Worm (Caenorhabditis elegans) whole organism, L2 larva: ENCODE results near the gene grp-1.

Source experiments
- C34F6.9 ChIP-seq: fragments of 150-350 bp; optimal IDR thresholded peaks from 2 replicates; lab custom pipeline; 2014; ENCODE audit warnings: missing biosample characterization, missing genetic modification characterization
- F13H6.1 ChIP-seq: sonication (generic microtip); optimal IDR thresholded peaks from 2 replicates; lab custom pipeline; 2016; ENCODE audit warnings: missing genetic modification characterization, missing compliant biosample characterization
- Y55F3AM.14 ChIP-seq: fragments of 200-800 bp; sonication (Bioruptor generic); optimal IDR thresholded peaks from 2 replicates; lab custom pipeline; 2018; ENCODE audit warnings: mild to moderate bottlenecking, missing genetic modification characterization, missing compliant biosample characterization
- ZK546.5 ChIP-seq: sonication (generic microtip); optimal IDR thresholded peaks from 2 replicates; lab custom pipeline; 2017; ENCODE audit warnings: missing biosample characterization, missing genetic modification characterization
- alr-1 ChIP-seq: fragments of 150-350 bp; optimal IDR thresholded peaks from 2 replicates; lab custom pipeline; 2014; ENCODE audit warnings: missing biosample characterization, missing genetic modification characterization
- aly-2 ChIP-seq: fragments of 150-350 bp; optimal IDR thresholded peaks from 2 replicates; lab custom pipeline; 2014; ENCODE audit warnings: missing biosample characterization, missing genetic modification characterization
- blmp-1 ChIP-seq: sonication (generic microtip); optimal IDR thresholded peaks from 2 replicates; lab custom pipeline; 2017; ENCODE audit warnings: missing genetic modification characterization, mild to moderate bottlenecking, missing compliant biosample characterization, antibody characterized with exemption, moderate library complexity; ENCODE audit not compliant: insufficient read depth
- ceh-16 ChIP-seq: fragments of 150-350 bp; optimal IDR thresholded peaks from 2 replicates; lab custom pipeline; 2014; ENCODE audit warnings: missing biosample characterization, missing genetic modification characterization
- ceh-82 ChIP-seq: fragments of 150-350 bp; optimal IDR thresholded peaks from 2 replicates; lab custom pipeline; 2014; ENCODE audit warnings: missing biosample characterization, missing genetic modification characterization
- crh-2 ChIP-seq: sonication (generic microtip); optimal IDR thresholded peaks from 2 replicates; lab custom pipeline; 2017; ENCODE audit warnings: missing biosample characterization, missing genetic modification characterization
- egl-27 ChIP-seq: sonication (generic microtip); optimal IDR thresholded peaks from 3 replicates; lab custom pipeline; 2017; ENCODE audit warnings: missing biosample characterization, missing genetic modification reagents, missing genetic modification characterization
- elt-1 ChIP-seq: fragments of 150-350 bp; optimal IDR thresholded peaks from 2 replicates; lab custom pipeline; 2014; ENCODE audit warnings: missing biosample characterization, missing genetic modification characterization
- elt-3 ChIP-seq: sonication (generic microtip); optimal IDR thresholded peaks from 2 replicates; lab custom pipeline; 2017; ENCODE audit warnings: missing biosample characterization, missing genetic modification characterization
- fos-1 ChIP-seq: fragments of 150-350 bp; optimal IDR thresholded peaks from 2 replicates; lab custom pipeline; 2014; ENCODE audit warnings: missing biosample characterization, missing genetic modification characterization
- gmeb-1 ChIP-seq: fragments of 150-350 bp; optimal IDR thresholded peaks from 2 replicates; lab custom pipeline; 2014; ENCODE audit warnings: missing biosample characterization, missing genetic modification characterization
- lin-11 ChIP-seq: fragments of 150-350 bp; sonication (generic microtip); optimal IDR thresholded peaks from 2 replicates; lab custom pipeline; 2014; ENCODE audit warnings: missing biosample characterization, missing genetic modification characterization, inconsistent platforms, mixed read lengths
- lin-13 ChIP-seq: fragments of 150-350 bp; optimal IDR thresholded peaks from 2 replicates; lab custom pipeline; 2014; ENCODE audit warnings: missing biosample characterization, missing genetic modification reagents, missing genetic modification characterization
- lsy-2 ChIP-seq, 2 experiments: fragments of 150-350 bp in 1 of 2; sonication (generic microtip) in 1 of 2; optimal IDR thresholded peaks; 2 replicates each; lab custom pipeline; 2014 to 2017; ENCODE audit warnings: missing biosample characterization in 2 of 2, missing genetic modification characterization in 2 of 2
- mdl-1 ChIP-seq, 2 experiments: fragments of 150-350 bp in 1 of 2; sonication (generic microtip) in 1 of 2; optimal IDR thresholded peaks; 2 replicates each; lab custom pipeline; 2017; ENCODE audit warnings: missing biosample characterization in 2 of 2, missing genetic modification characterization in 2 of 2
- nhr-10 ChIP-seq: sonication (generic microtip); optimal IDR thresholded peaks from 2 replicates; lab custom pipeline; 2017; ENCODE audit warnings: missing biosample characterization, missing genetic modification characterization
- nhr-129 ChIP-seq: fragments of 150-350 bp; optimal IDR thresholded peaks from 2 replicates; lab custom pipeline; 2014; ENCODE audit warnings: missing biosample characterization, missing genetic modification characterization
- nhr-21 ChIP-seq: fragments of 150-350 bp; optimal IDR thresholded peaks from 2 replicates; lab custom pipeline; 2014; ENCODE audit warnings: missing biosample characterization, missing genetic modification characterization
- nhr-23 ChIP-seq: fragments of 150-350 bp; optimal IDR thresholded peaks from 2 replicates; lab custom pipeline; 2014; ENCODE audit warnings: missing biosample characterization, missing genetic modification reagents, missing genetic modification characterization
- nhr-237 ChIP-seq: fragments of 150-350 bp; optimal IDR thresholded peaks from 2 replicates; lab custom pipeline; 2014; ENCODE audit warnings: missing biosample characterization, missing genetic modification characterization
- nhr-25 ChIP-seq: fragments of 150-350 bp; sonication (generic microtip); optimal IDR thresholded peaks from 3 replicates; lab custom pipeline; 2014; ENCODE audit warnings: missing biosample characterization, missing genetic modification characterization
- nhr-6 ChIP-seq: fragments of 150-350 bp; optimal IDR thresholded peaks from 2 replicates; lab custom pipeline; 2014; ENCODE audit warnings: missing biosample characterization, missing genetic modification characterization
- sem-4 ChIP-seq: fragments of 150-350 bp; optimal IDR thresholded peaks from 2 replicates; lab custom pipeline; 2014; ENCODE audit warnings: missing biosample characterization, missing genetic modification reagents, missing genetic modification characterization
- sma-3 ChIP-seq: sonication (generic microtip); optimal IDR thresholded peaks from 2 replicates; lab custom pipeline; 2016; ENCODE audit warnings: missing genetic modification reagents, missing genetic modification characterization, missing compliant biosample characterization
- sma-9 ChIP-seq, 2 experiments: fragments of 150-350 bp in 1 of 2; sonication (generic microtip) in 1 of 2; optimal IDR thresholded peaks; 2 replicates each; lab custom pipeline; 2014 to 2016; ENCODE audit warnings: missing genetic modification characterization in 2 of 2, mild to moderate bottlenecking in 1 of 2, missing biosample characterization in 1 of 2, missing compliant biosample characterization in 1 of 2, missing genetic modification reagents in 1 of 2, moderate library complexity in 1 of 2
- snpc-4 ChIP-seq: fragments of 150-350 bp; optimal IDR thresholded peaks from 2 replicates; lab custom pipeline; 2014; ENCODE audit warnings: missing biosample characterization, missing genetic modification characterization
- unc-39 ChIP-seq: fragments of 150-350 bp; optimal IDR thresholded peaks from 2 replicates; lab custom pipeline; 2014; ENCODE audit warnings: missing biosample characterization, missing genetic modification characterization
- unc-55 ChIP-seq: fragments of 150-350 bp; sonication (generic microtip); optimal IDR thresholded peaks from 3 replicates; lab custom pipeline; 2014; ENCODE audit warnings: missing biosample characterization, missing genetic modification reagents, missing genetic modification characterization
- unc-62 ChIP-seq: fragments of 150-350 bp; optimal IDR thresholded peaks from 2 replicates; lab custom pipeline; 2014; ENCODE audit warnings: missing biosample characterization, missing genetic modification reagents, missing genetic modification characterization
- zag-1 ChIP-seq: fragments of 150-350 bp; optimal IDR thresholded peaks from 2 replicates; lab custom pipeline; 2014; ENCODE audit warnings: missing biosample characterization, missing genetic modification characterization
- ztf-11 ChIP-seq: sonication (generic microtip); optimal IDR thresholded peaks from 2 replicates; lab custom pipeline; 2017; ENCODE audit warnings: missing biosample characterization, missing genetic modification characterization
- ztf-4 ChIP-seq: fragments of 150-350 bp; optimal IDR thresholded peaks from 2 replicates; lab custom pipeline; 2014; ENCODE audit warnings: missing biosample characterization, missing genetic modification characterization

grp-1 gene

ce11 chrIII:8105771-8106170, 20.3 kb downstream of the grp-1 start:
- TF ChIP-seq nhr-21 (tag; lab: Kevin White, UChicago) (peak; percentile 3), nhr-10 (tag; lab: Kevin White, UChicago) (no peak)

ce11 chrIII:8106476-8106875, 21.0 kb downstream of the grp-1 start:
- TF ChIP-seq lsy-2 (tag; optimal IDR thresholded peaks at IDR 0.05; lab: Kevin White, UChicago), result peak; percentile 36 to 57
- TF ChIP-seq F13H6.1 (tag; lab: Kevin White, UChicago), result peak; percentile 28
- TF ChIP-seq crh-2, result no peak
- peak; percentile 57 for TF ChIP-seq sma-9 (GFP tag; optimal IDR thresholded peaks at IDR 0.05; lab: Kevin White, UChicago)
- no peak for TF ChIP-seq sma-9 (tag; optimal IDR thresholded peaks at IDR 0.05; lab: Kevin White, UChicago)
- no peak for TF ChIP-seq aly-2 (tag; lab: Kevin White, UChicago)
- TF ChIP-seq fos-1 (tag; lab: Kevin White, UChicago), result peak; percentile 10
- peak; percentile 20 for TF ChIP-seq zag-1 (tag; lab: Kevin White, UChicago)
- no peak for TF ChIP-seq ceh-16 (tag; lab: Kevin White, UChicago)
- no peak for TF ChIP-seq nhr-6 (tag; lab: Kevin White, UChicago)
- peak; percentile 75 for TF ChIP-seq nhr-129 (tag; lab: Kevin White, UChicago)
- TF ChIP-seq ztf-11, result no peak
- TF ChIP-seq C34F6.9 (tag; lab: Kevin White, UChicago), result peak; percentile 49
- peak; percentile 40 for TF ChIP-seq sma-3 (GFP tag; lab: Kevin White, UChicago)
- peak; percentile 31 for TF ChIP-seq gmeb-1 (tag; lab: Kevin White, UChicago)
- TF ChIP-seq unc-55 (GFP tag; lab: Kevin White, UChicago), result peak; percentile 84
- no peak for TF ChIP-seq nhr-237 (tag; lab: Kevin White, UChicago)
- peak; percentile 32 for TF ChIP-seq Y55F3AM.14 (GFP tag; lab: Kevin White, UChicago)
- no peak for TF ChIP-seq unc-62 (GFP tag; lab: Kevin White, UChicago)

- no peak for TF ChIP-seq zag-1 (tag; lab: Kevin White, UChicago)
- TF ChIP-seq ceh-82, result no peak
- no peak for TF ChIP-seq crh-2
- no peak for TF ChIP-seq unc-62 (GFP tag; lab: Kevin White, UChicago)
- no peak for TF ChIP-seq nhr-21 (tag; lab: Kevin White, UChicago)
- no peak for TF ChIP-seq F13H6.1 (tag; lab: Kevin White, UChicago)
- TF ChIP-seq snpc-4 (tag; lab: Kevin White, UChicago), result no peak
- TF ChIP-seq ztf-4 (tag; lab: Kevin White, UChicago), result no peak
- no peak for TF ChIP-seq blmp-1
- TF ChIP-seq C34F6.9 (tag; lab: Kevin White, UChicago), result no peak
- TF ChIP-seq unc-55 (GFP tag; lab: Kevin White, UChicago), result no peak
- no peak for TF ChIP-seq alr-1 (tag; lab: Kevin White, UChicago)
- TF ChIP-seq nhr-237 (tag; lab: Kevin White, UChicago), result no peak
- TF ChIP-seq mdl-1 (tag; optimal IDR thresholded peaks at IDR 0.05; lab: Kevin White, UChicago), result no peak
- TF ChIP-seq, all 48 proteins: peak for 0
Measured at ce11 chrIII:8108490-8108889, 23.0 kb downstream of the grp-1 start, which contains the start of gene C14B9.3. Gene C14B9.3 (plus strand): TSS chrIII:8108790.

ce11 chrIII:8109459-8110057, 24.1 kb downstream of the grp-1 start:
- TF ChIP-seq lin-13 (GFP tag; lab: Kevin White, UChicago) (peak; percentile 70), nhr-25 (peak; percentile 20), sma-3 (GFP tag; lab: Kevin White, UChicago) (peak; percentile 67), sma-9 (GFP tag; optimal IDR thresholded peaks at IDR 0.05; lab: Kevin White, UChicago) (peak; percentile 66), sma-9 (tag; optimal IDR thresholded peaks at IDR 0.05; lab: Kevin White, UChicago) (no peak), ZK546.5 (no peak), elt-1 (tag; lab: Kevin White, UChicago) (no peak), ceh-16 (tag; lab: Kevin White, UChicago) (peak; percentile 8), sem-4 (tag; lab: Kevin White, UChicago) (peak; percentile 48), gmeb-1 (tag; lab: Kevin White, UChicago) (peak; percentile 66), ztf-4 (tag; lab: Kevin White, UChicago) (peak; percentile 47), crh-2 (peak; percentile 51), nhr-21 (tag; lab: Kevin White, UChicago) (peak; percentile 82), unc-39 (tag; lab: Kevin White, UChicago) (no peak), lin-11 (tag; lab: Kevin White, UChicago) (peak; percentile 59), snpc-4 (tag; lab: Kevin White, UChicago) (peak; percentile 0), F13H6.1 (tag; lab: Kevin White, UChicago) (peak; percentile 63), fos-1 (tag; lab: Kevin White, UChicago) (peak; percentile 33), unc-55 (GFP tag; lab: Kevin White, UChicago) (peak; percentile 59), nhr-23 (no peak), C34F6.9 (tag; lab: Kevin White, UChicago) (peak; percentile 75), lsy-2 (tag; optimal IDR thresholded peaks at IDR 0.05; lab: Kevin White, UChicago) (peak; percentile 73 to 81), Y55F3AM.14 (GFP tag; lab: Kevin White, UChicago) (peak; percentile 61), egl-27 (peak; percentile 8), nhr-129 (tag; lab: Kevin White, UChicago) (peak; percentile 84), elt-3 (no peak)
